Fruit fly (Drosophila melanogaster) whole organism, embryonic: Measurements from ENCODE around the gene Unc-115b.
A peak's percentile ranks its signal among the peaks of the same experiment; 100 is the strongest.

Source experiments
- Adf1 ChIP-seq: fragments of 200-800 bp; sonication (Bioruptor generic); IDR thresholded peaks from 2 replicates; pipeline ENCODE4 v1.3.6; 2022; ENCODE audit warnings: missing biosample characterization, missing genetic modification characterization
- CG11695 ChIP-seq: fragments of 200-800 bp; sonication (Bioruptor generic); IDR thresholded peaks from 3 replicates; pipeline ENCODE4 v1.3.6; 2022; ENCODE audit warnings: missing biosample characterization, missing genetic modification characterization
- CG14667 ChIP-seq: fragments of 200-800 bp; sonication (Bioruptor generic); IDR thresholded peaks from 2 replicates; pipeline ENCODE4 v1.3.6; 2022; ENCODE audit warnings: missing biosample characterization, missing genetic modification characterization
- CG1832 ChIP-seq: fragments of 200-800 bp; sonication (Bioruptor generic); optimal IDR thresholded peaks from 2 replicates; lab custom pipeline; 2017; ENCODE audit warnings: missing biosample characterization, mild to moderate bottlenecking, missing genetic modification characterization, inconsistent platforms
- CG32767 ChIP-seq: fragments of 200-800 bp; sonication (Bioruptor generic); IDR thresholded peaks from 2 replicates; pipeline ENCODE4 v1.3.6; 2022; ENCODE audit warnings: missing biosample characterization, missing genetic modification characterization
- CG4820 ChIP-seq: fragments of 200-800 bp; sonication (Bioruptor generic); optimal IDR thresholded peaks from 3 replicates; lab custom pipeline; 2016; ENCODE audit warnings: missing biosample characterization, missing genetic modification characterization
- CG4854 ChIP-seq: fragments of 200-800 bp; sonication (Bioruptor generic); optimal IDR thresholded peaks from 2 replicates; lab custom pipeline; 2016; ENCODE audit warnings: missing biosample characterization, missing genetic modification characterization, inconsistent platforms
- CG6689 ChIP-seq: fragments of 200-800 bp; sonication (Bioruptor generic); IDR thresholded peaks from 2 replicates; pipeline ENCODE4 v1.3.6; 2022; ENCODE audit warnings: missing biosample characterization, missing genetic modification characterization
- CG7556 ChIP-seq: fragments of 200-800 bp; sonication (Bioruptor generic); optimal IDR thresholded peaks from 2 replicates; lab custom pipeline; 2017; ENCODE audit warnings: missing biosample characterization, mild to moderate bottlenecking, missing genetic modification characterization
- CG8944 ChIP-seq: fragments of 200-800 bp; sonication (Bioruptor generic); optimal IDR thresholded peaks from 3 replicates; lab custom pipeline; 2016; ENCODE audit warnings: missing biosample characterization, missing genetic modification characterization
- CG9727 ChIP-seq: fragments of 200-800 bp; sonication (Bioruptor generic); optimal IDR thresholded peaks from 3 replicates; lab custom pipeline; 2017; ENCODE audit warnings: missing biosample characterization, mild to moderate bottlenecking, missing genetic modification characterization
- CG9932 ChIP-seq: fragments of 200-800 bp; sonication (Bioruptor generic); IDR thresholded peaks from 2 replicates; pipeline ENCODE4 v1.3.6; 2022; ENCODE audit warnings: missing biosample characterization, missing genetic modification characterization
- CTCF ChIP-seq: fragments of 200-800 bp; sonication (Bioruptor generic); optimal IDR thresholded peaks from 2 replicates; lab custom pipeline; 2017; ENCODE audit warnings: missing biosample characterization, mild to moderate bottlenecking, missing genetic modification characterization, moderate library complexity
- CkIIα-i1 ChIP-seq: fragments of 200-800 bp; sonication (Bioruptor generic); IDR thresholded peaks from 2 replicates; pipeline ENCODE4 v1.3.6; 2022; ENCODE audit warnings: missing biosample characterization, missing genetic modification characterization
- D ChIP-seq, 2 experiments: fragments of 200-800 bp in 1 of 2; fragments of >200 bp in 1 of 2; sonication (Bioruptor generic) in 1 of 2; optimal IDR thresholded peaks; 2 replicates in 1 of 2; 3 replicates in 1 of 2; lab custom pipeline; 2017; ENCODE audit warnings: mild to moderate bottlenecking in 1 of 2, missing biosample characterization in 1 of 2, missing genetic modification characterization in 1 of 2, missing genetic modification reagents in 1 of 2
- Dad ChIP-seq: fragments of 200-800 bp; sonication (Bioruptor generic); optimal IDR thresholded peaks from 3 replicates; lab custom pipeline; 2016; ENCODE audit warnings: missing biosample characterization, missing genetic modification characterization
- Dll ChIP-seq: fragments of 200-800 bp; sonication (Bioruptor generic); IDR thresholded peaks from 4 replicates; pipeline ENCODE4 v1.3.6; 2022; ENCODE audit warnings: missing biosample characterization, missing genetic modification characterization; ENCODE audit not compliant: partially characterized antibody
- HLH4C ChIP-seq: fragments of 200-800 bp; sonication (Bioruptor generic); IDR thresholded peaks from 3 replicates; pipeline ENCODE4 v1.3.6; 2022; ENCODE audit warnings: missing biosample characterization, missing genetic modification characterization; ENCODE audit not compliant: partially characterized antibody
- Hand ChIP-seq: fragments of 200-800 bp; sonication (Bioruptor generic); optimal IDR thresholded peaks from 2 replicates; lab custom pipeline; 2017; ENCODE audit warnings: mild to moderate bottlenecking, missing biosample characterization, missing genetic modification reagents, missing genetic modification characterization
- Lim3 ChIP-seq: fragments of 200-800 bp; sonication (Bioruptor generic); IDR thresholded peaks from 2 replicates; pipeline ENCODE4 v1.3.6; 2022; ENCODE audit warnings: missing biosample characterization, missing genetic modification characterization
- Mrtf ChIP-seq: fragments of 200-800 bp; sonication (Bioruptor generic); IDR thresholded peaks from 3 replicates; pipeline ENCODE4 v1.3.6; 2022; ENCODE audit warnings: missing biosample characterization, missing genetic modification characterization
- Nf-YB ChIP-seq: fragments of 200-800 bp; sonication (Bioruptor generic); optimal IDR thresholded peaks from 3 replicates; lab custom pipeline; 2019; ENCODE audit warnings: missing biosample characterization, mild to moderate bottlenecking, missing genetic modification characterization, moderate library complexity
- PHDP ChIP-seq: fragments of 200-800 bp; sonication (Bioruptor generic); optimal IDR thresholded peaks from 3 replicates; lab custom pipeline; 2018; ENCODE audit warnings: missing biosample characterization, mild to moderate bottlenecking, missing genetic modification characterization, moderate library complexity
- Rfx ChIP-seq: fragments of 200-800 bp; sonication (Bioruptor generic); IDR thresholded peaks from 2 replicates; pipeline ENCODE4 v1.3.6; 2022; ENCODE audit warnings: missing biosample characterization, missing genetic modification characterization
- Xbp1 ChIP-seq: fragments of 200-800 bp; sonication (Bioruptor generic); optimal IDR thresholded peaks from 3 replicates; lab custom pipeline; 2016; ENCODE audit warnings: missing biosample characterization, mild to moderate bottlenecking, missing genetic modification characterization
- az2 ChIP-seq: fragments of 200-800 bp; sonication (Bioruptor generic); optimal IDR thresholded peaks from 3 replicates; lab custom pipeline; 2016; ENCODE audit warnings: missing biosample characterization, missing genetic modification characterization
- bbx ChIP-seq: fragments of 200-800 bp; sonication (Bioruptor generic); IDR thresholded peaks from 2 replicates; pipeline ENCODE4 v1.3.6; 2022; ENCODE audit warnings: missing biosample characterization, missing genetic modification characterization; ENCODE audit not compliant: partially characterized antibody
- bsh ChIP-seq, 2 experiments: fragments of 200-800 bp; sonication (Bioruptor generic); optimal IDR thresholded peaks; 2 replicates each; lab custom pipeline; 2017 to 2018; ENCODE audit warnings: mild to moderate bottlenecking in 2 of 2, missing biosample characterization in 2 of 2, missing genetic modification characterization in 2 of 2, moderate library complexity in 1 of 2
- chn ChIP-seq: fragments of 200-800 bp; sonication (Bioruptor generic); optimal IDR thresholded peaks from 2 replicates; lab custom pipeline; 2016; ENCODE audit warnings: missing biosample characterization, missing genetic modification characterization
- croc ChIP-seq: fragments of 200-800 bp; sonication (Bioruptor generic); conservative IDR thresholded peaks from 3 replicates; pipeline ENCODE4 v1.3.6; 2022; ENCODE audit warnings: missing biosample characterization, missing genetic modification characterization
- da ChIP-seq: fragments of 200-800 bp; sonication (Bioruptor generic); optimal IDR thresholded peaks from 2 replicates; lab custom pipeline; 2016; ENCODE audit warnings: missing biosample characterization, missing genetic modification characterization
- exex ChIP-seq: fragments of 200-800 bp; sonication (Bioruptor generic); optimal IDR thresholded peaks from 4 replicates; lab custom pipeline; 2018; ENCODE audit warnings: missing biosample characterization, mild to moderate bottlenecking, missing genetic modification characterization, moderate library complexity
- gce ChIP-seq: fragments of 200-800 bp; sonication (Bioruptor generic); IDR thresholded peaks from 3 replicates; pipeline ENCODE4 v1.3.6; 2022; ENCODE audit warnings: missing biosample characterization, missing genetic modification characterization
- kni ChIP-seq: fragments of 200-800 bp; sonication (Bioruptor generic); optimal IDR thresholded peaks from 3 replicates; lab custom pipeline; 2017; ENCODE audit warnings: mild to moderate bottlenecking, missing biosample characterization, missing genetic modification reagents, missing genetic modification characterization
- maf-S ChIP-seq: fragments of 200-800 bp; sonication (Bioruptor generic); optimal IDR thresholded peaks from 2 replicates; lab custom pipeline; 2016; ENCODE audit warnings: missing biosample characterization, missing genetic modification characterization
- nerfin-1 ChIP-seq: fragments of 200-800 bp; sonication (Bioruptor generic); optimal IDR thresholded peaks from 3 replicates; lab custom pipeline; 2019; ENCODE audit warnings: missing biosample characterization, mild to moderate bottlenecking, missing genetic modification characterization, moderate library complexity
- pita ChIP-seq: fragments of 200-800 bp; sonication (Bioruptor generic); optimal IDR thresholded peaks from 2 replicates; lab custom pipeline; 2017; ENCODE audit warnings: missing biosample characterization, mild to moderate bottlenecking, missing genetic modification characterization
- pros ChIP-seq: fragments of 200-800 bp; sonication (Bioruptor generic); optimal IDR thresholded peaks from 3 replicates; lab custom pipeline; 2019; ENCODE audit warnings: missing biosample characterization, mild to moderate bottlenecking, missing genetic modification characterization, moderate library complexity
- ro ChIP-seq: fragments of 200-800 bp; sonication (Bioruptor generic); IDR thresholded peaks from 2 replicates; pipeline ENCODE4 v1.3.6; 2022; ENCODE audit warnings: missing biosample characterization, missing genetic modification characterization
- row ChIP-seq: fragments of 200-800 bp; sonication (Bioruptor generic); IDR thresholded peaks from 3 replicates; pipeline ENCODE4 v1.3.6; 2022; ENCODE audit warnings: missing biosample characterization, missing genetic modification characterization
- slou ChIP-seq: fragments of 200-800 bp; sonication (Bioruptor generic); optimal IDR thresholded peaks from 3 replicates; lab custom pipeline; 2016; ENCODE audit warnings: missing biosample characterization, missing genetic modification characterization
- stc ChIP-seq: fragments of 200-800 bp; sonication (Bioruptor generic); IDR thresholded peaks from 2 replicates; pipeline ENCODE4 v1.3.6; 2022; ENCODE audit warnings: missing biosample characterization, missing genetic modification characterization
- tgo ChIP-seq: fragments of 200-800 bp; sonication (Bioruptor generic); IDR thresholded peaks from 3 replicates; pipeline ENCODE4 v1.3.6; 2022; ENCODE audit warnings: missing biosample characterization, missing genetic modification characterization
- tin ChIP-seq: fragments of 200-800 bp; sonication (Bioruptor generic); optimal IDR thresholded peaks from 3 replicates; lab custom pipeline; 2016; ENCODE audit warnings: missing biosample characterization, missing genetic modification characterization
- trem ChIP-seq: fragments of 200-800 bp; optimal IDR thresholded peaks from 3 replicates; lab custom pipeline; 2019; ENCODE audit warnings: missing biosample characterization, mild to moderate bottlenecking, missing genetic modification characterization, moderate library complexity
- trh ChIP-seq: fragments of 200-800 bp; sonication (Bioruptor generic); optimal IDR thresholded peaks from 2 replicates; lab custom pipeline; 2016; ENCODE audit warnings: missing biosample characterization, missing genetic modification characterization
- unc-4 ChIP-seq: fragments of 200-800 bp; sonication (Bioruptor generic); IDR thresholded peaks from 2 replicates; pipeline ENCODE4 v1.3.6; 2022; ENCODE audit warnings: missing biosample characterization, missing genetic modification characterization; ENCODE audit not compliant: partially characterized antibody
- usp ChIP-seq: fragments of >200 bp; optimal IDR thresholded peaks from 2 replicates; lab custom pipeline; 2017; ENCODE audit warnings: missing biosample characterization, missing genetic modification characterization
- vnd ChIP-seq: fragments of 200-800 bp; sonication (Bioruptor generic); IDR thresholded peaks from 3 replicates; pipeline ENCODE4 v1.3.6; 2022; ENCODE audit warnings: missing biosample characterization, missing genetic modification characterization; ENCODE audit not compliant: partially characterized antibody
- vvl ChIP-seq: fragments of 200-800 bp; sonication (Bioruptor generic); IDR thresholded peaks from 2 replicates; pipeline ENCODE4 v1.3.6; 2022; ENCODE audit warnings: missing biosample characterization, missing genetic modification characterization
- z ChIP-seq: fragments of 200-800 bp; sonication (Bioruptor generic); IDR thresholded peaks from 3 replicates; pipeline ENCODE4 v1.3.6; 2022; ENCODE audit warnings: missing biosample characterization, missing genetic modification characterization

The Unc-115b gene

dm6 chr3R:9677734-9678341, 14.7 kb downstream of the Unc-115b start, which contains the start of gene p23 (continued):
- no peak for TF ChIP-seq CG32767 (GFP tag; lab: Robert Waterston, UW)
- TF ChIP-seq vnd: no peak
- no peak for TF ChIP-seq pros (GFP tag; lab: Kevin White, UChicago)
- no peak for TF ChIP-seq da (GFP tag; lab: Kevin White, UChicago)
- TF ChIP-seq CG4854: no peak
- peak; percentile 32; the same call in 1 of the 3 replicates for TF ChIP-seq row
- no peak for TF ChIP-seq maf-S (GFP tag; lab: Kevin White, UChicago)
- no peak for TF ChIP-seq Hand (GFP tag; lab: Kevin White, UChicago)
- TF ChIP-seq CG9727 (GFP tag; lab: Kevin White, UChicago): no peak
- no peak; the same call in 1 of the 2 replicates for TF ChIP-seq CG9932 (GFP tag; lab: Robert Waterston, UW)
- TF ChIP-seq tin (GFP tag; lab: Kevin White, UChicago): no peak
- TF ChIP-seq z (GFP tag; lab: Robert Waterston, UW): no peak
- TF ChIP-seq trh (GFP tag; lab: Kevin White, UChicago): no peak
- TF ChIP-seq Dad: peak; percentile 15
- TF ChIP-seq croc (GFP tag; lab: Robert Waterston, UW): no peak
- no peak for TF ChIP-seq az2 (GFP tag; lab: Kevin White, UChicago)
- TF ChIP-seq CG4820 (GFP tag; lab: Kevin White, UChicago): no peak
- TF ChIP-seq D (optimal IDR thresholded peaks at IDR 0.05; lab: Kevin White, UChicago): peak; percentile 21
- TF ChIP-seq D (GFP tag; optimal IDR thresholded peaks at IDR 0.05; lab: Kevin White, UChicago): no peak
- no peak for TF ChIP-seq Lim3 (GFP tag; lab: Robert Waterston, UW)
- no peak for TF ChIP-seq CG11695 (GFP tag; lab: Robert Waterston, UW)
- TF ChIP-seq ro (GFP tag; lab: Robert Waterston, UW): no peak
- TF ChIP-seq Rfx: peak; percentile 63
- no peak for TF ChIP-seq tgo (GFP tag; lab: Robert Waterston, UW)
- TF ChIP-seq CG6689: no peak
- TF ChIP-seq Xbp1 (GFP tag; lab: Kevin White, UChicago): peak; percentile 10
- no peak for TF ChIP-seq slou (GFP tag; lab: Kevin White, UChicago)
- 0 out of 3 replicates have a peak, but pooled peaks have one; percentile 17 for TF ChIP-seq HLH4C (GFP tag; lab: Robert Waterston, UW)
- TF ChIP-seq kni (GFP tag; lab: Kevin White, UChicago): no peak
- no peak for TF ChIP-seq CG8944 (GFP tag; lab: Kevin White, UChicago)
- TF ChIP-seq Adf1 (GFP tag; lab: Robert Waterston, UW): no peak
- TF ChIP-seq chn (GFP tag; lab: Kevin White, UChicago): no peak
- TF ChIP-seq usp (GFP tag; lab: Kevin White, UChicago): no peak
- no peak for TF ChIP-seq exex (tag; lab: Kevin White, UChicago)
- TF ChIP-seq CG1832: no peak
- TF ChIP-seq Mrtf: no peak
- TF ChIP-seq pita (GFP tag; lab: Kevin White, UChicago): peak; percentile 94
- peak; percentile 59 for TF ChIP-seq vvl (GFP tag; lab: Robert Waterston, UW)
- TF ChIP-seq CG14667 (GFP tag; lab: Robert Waterston, UW): no peak
- TF ChIP-seq bbx: peak; percentile 60
- peak; percentile 81 for TF ChIP-seq CTCF
- TF ChIP-seq Nf-YB (GFP tag; lab: Kevin White, UChicago): peak; percentile 9
- peak; percentile 29; the same call in 1 of the 4 replicates for TF ChIP-seq Dll (GFP tag; lab: Robert Waterston, UW)
- TF ChIP-seq trem (tag; lab: Kevin White, UChicago): peak; percentile 75
- no peak for TF ChIP-seq PHDP (tag; lab: Kevin White, UChicago)
- no peak for TF ChIP-seq bsh (GFP tag; optimal IDR thresholded peaks at IDR 0.05; lab: Kevin White, UChicago)
- no peak for TF ChIP-seq gce
- 0 out of 2 replicates have a peak, but pooled peaks have one; percentile 27 for TF ChIP-seq unc-4 (GFP tag; lab: Robert Waterston, UW)
- TF ChIP-seq CG7556 (GFP tag; lab: Kevin White, UChicago): no peak
- peak; percentile 84 for TF ChIP-seq nerfin-1
- no peak for TF ChIP-seq stc
- TF ChIP-seq CkIIα-i1 (GFP tag; lab: Robert Waterston, UW): no peak
